Worm (Caenorhabditis elegans): ENCODE measurements around the gene srv-31.

ce11 chrIV:6259732-6260131 lies 12.1 kb downstream of the srv-31 start, which contains the start of gene nlp-16:
- no peak for TF ChIP-seq ztf-29 (GFP tag; IDR thresholded peaks at IDR 0.05)
- TF ChIP-seq klf-2 (GFP tag; conservative IDR thresholded peaks at IDR 0.05) = no peak
- no peak for TF ChIP-seq med-1 (GFP tag; optimal IDR thresholded peaks at IDR 0.05; ENCODE audit: insufficient read depth)
- no peak for TF ChIP-seq ref-1 (GFP tag; conservative IDR thresholded peaks at IDR 0.05)
- no peak for TF ChIP-seq flt-1 (GFP tag; IDR thresholded peaks at IDR 0.05)
- no peak for TF ChIP-seq tab-1 (GFP tag; IDR thresholded peaks at IDR 0.05)
- TF ChIP-seq ztf-23 (GFP tag; IDR thresholded peaks at IDR 0.05) = no peak
- no peak for TF ChIP-seq cog-1 (tag; optimal IDR thresholded peaks at IDR 0.05)
- TF ChIP-seq T22C8.4 (GFP tag; IDR thresholded peaks at IDR 0.05) = no peak
